Worm (Caenorhabditis elegans) whole organism, young adult: ENCODE results near the gene fbxb-75.

ENCODE experiments used
- B0336.3 ChIP-seq: fragments of 200-800 bp; sonication (Bioruptor generic); IDR thresholded peaks from 2 replicates; pipeline ENCODE4 v1.3.6; 2022; ENCODE audit warnings: missing genetic modification characterization, missing compliant biosample characterization
- F22D6.2 ChIP-seq: sonication (generic microtip); optimal IDR thresholded peaks from 2 replicates; lab custom pipeline; 2016; ENCODE audit warnings: mild to moderate bottlenecking, missing genetic modification characterization, missing compliant biosample characterization
- F23B12.7 ChIP-seq: sonication (generic microtip); optimal IDR thresholded peaks from 2 replicates; lab custom pipeline; 2017; ENCODE audit warnings: missing genetic modification characterization, mild to moderate bottlenecking, missing compliant biosample characterization, antibody characterized with exemption, moderate library complexity; ENCODE audit not compliant: insufficient read depth
- F39B2.1 ChIP-seq: fragments of 200-800 bp; sonication (Bioruptor generic); IDR thresholded peaks from 2 replicates; pipeline ENCODE4 v1.3.6; 2022; ENCODE audit warnings: missing genetic modification reagents, missing genetic modification characterization, missing compliant biosample characterization
- F49E8.2 ChIP-seq: sonication (generic microtip); optimal IDR thresholded peaks from 3 replicates; lab custom pipeline; 2017; ENCODE audit warnings: missing genetic modification characterization, mild to moderate bottlenecking, missing compliant biosample characterization, antibody characterized with exemption, moderate library complexity; ENCODE audit not compliant: insufficient read depth
- F57C9.4 ChIP-seq: sonication (generic microtip); optimal IDR thresholded peaks from 2 replicates; lab custom pipeline; 2017; ENCODE audit warnings: mild to moderate bottlenecking, missing genetic modification characterization, missing compliant biosample characterization
- T26A5.8 ChIP-seq: sonication (generic microtip); optimal IDR thresholded peaks from 2 replicates; lab custom pipeline; 2016; ENCODE audit warnings: missing genetic modification characterization, missing compliant biosample characterization
- Y53F4B.3 ChIP-seq: fragments of 200-800 bp; sonication (Bioruptor generic); IDR thresholded peaks from 2 replicates; pipeline ENCODE4 v1.3.6; 2022; ENCODE audit warnings: missing genetic modification reagents, missing genetic modification characterization, missing compliant biosample characterization
- Y56A3A.18 ChIP-seq: fragments of 200-800 bp; sonication (Bioruptor generic); IDR thresholded peaks from 2 replicates; pipeline ENCODE4 v1.3.6; 2022; ENCODE audit warnings: missing genetic modification reagents, missing genetic modification characterization, missing compliant biosample characterization
- Y67H2A.10 ChIP-seq: fragments of 200-800 bp; sonication (Bioruptor generic); conservative IDR thresholded peaks from 2 replicates; pipeline ENCODE4 v1.3.6; 2022; ENCODE audit warnings: missing genetic modification reagents, missing genetic modification characterization, missing compliant biosample characterization
- ZK185.1 ChIP-seq: sonication (generic microtip); optimal IDR thresholded peaks from 2 replicates; lab custom pipeline; 2016; ENCODE audit warnings: mild to moderate bottlenecking, missing genetic modification characterization, missing compliant biosample characterization; ENCODE audit not compliant: poor library complexity, severe bottlenecking
- ama-1 ChIP-seq, 3 experiments: fragments of 150-350 bp in 1 of 3; sonication (generic microtip) in 2 of 3; optimal IDR thresholded peaks; 2 replicates each; lab custom pipeline; 2014 to 2018; ENCODE audit warnings: missing biosample characterization in 2 of 3, missing genetic modification characterization in 2 of 3, missing genetic modification reagents in 2 of 3
- aptf-2 ChIP-seq: fragments of 200-800 bp; sonication (Bioruptor generic); conservative IDR thresholded peaks from 2 replicates; pipeline ENCODE4 v1.3.6; 2022; ENCODE audit warnings: missing genetic modification reagents, missing genetic modification characterization, missing compliant biosample characterization
- atf-7 ChIP-seq: sonication (generic microtip); optimal IDR thresholded peaks from 2 replicates; lab custom pipeline; 2017; ENCODE audit warnings: mild to moderate bottlenecking, missing genetic modification characterization, missing compliant biosample characterization
- attf-5 ChIP-seq: fragments of 200-800 bp; sonication (Bioruptor generic); optimal IDR thresholded peaks from 2 replicates; lab custom pipeline; 2018; ENCODE audit warnings: mild to moderate bottlenecking, missing genetic modification characterization, missing compliant biosample characterization
- bed-1 ChIP-seq: fragments of 200-800 bp; sonication (Bioruptor generic); IDR thresholded peaks from 2 replicates; pipeline ENCODE4 v1.3.6; 2022; ENCODE audit warnings: missing genetic modification reagents, missing genetic modification characterization, missing compliant biosample characterization
- ceh-27 ChIP-seq: fragments of 200-800 bp; sonication (Bioruptor generic); optimal IDR thresholded peaks from 2 replicates; lab custom pipeline; 2018; ENCODE audit warnings: mild to moderate bottlenecking, missing genetic modification characterization, moderate library complexity, missing compliant biosample characterization
- ceh-40 ChIP-seq: fragments of 200-800 bp; sonication (Bioruptor generic); IDR thresholded peaks from 2 replicates; pipeline ENCODE4 v1.3.6; 2022; ENCODE audit warnings: missing genetic modification characterization, missing compliant biosample characterization
- ceh-79 ChIP-seq: sonication (generic microtip); optimal IDR thresholded peaks from 2 replicates; lab custom pipeline; 2017; ENCODE audit warnings: mild to moderate bottlenecking, missing genetic modification characterization, missing compliant biosample characterization
- ceh-91 ChIP-seq: fragments of 200-800 bp; sonication (Bioruptor generic); IDR thresholded peaks from 2 replicates; pipeline ENCODE4 v1.3.6; 2022; ENCODE audit warnings: missing genetic modification reagents, missing genetic modification characterization, missing compliant biosample characterization
- chd-7 ChIP-seq: sonication (generic microtip); optimal IDR thresholded peaks from 2 replicates; lab custom pipeline; 2016; ENCODE audit warnings: mild to moderate bottlenecking, missing genetic modification characterization, moderate library complexity, missing compliant biosample characterization
- die-1 ChIP-seq: sonication (generic microtip); optimal IDR thresholded peaks from 2 replicates; lab custom pipeline; 2016; ENCODE audit warnings: missing genotype, mild to moderate bottlenecking, missing genetic modification characterization, missing compliant biosample characterization
- dox-1 ChIP-seq: fragments of 200-800 bp; sonication (Bioruptor generic); IDR thresholded peaks from 2 replicates; pipeline ENCODE4 v1.3.6; 2022; ENCODE audit warnings: missing genetic modification reagents, missing genetic modification characterization, missing compliant biosample characterization
- egl-18 ChIP-seq: fragments of 200-800 bp; sonication (Bioruptor generic); IDR thresholded peaks from 2 replicates; pipeline ENCODE4 v1.3.6; 2022; ENCODE audit warnings: missing genetic modification reagents, missing genetic modification characterization, missing compliant biosample characterization
- ekl-4 ChIP-seq: fragments of 200-800 bp; sonication (Bioruptor generic); IDR thresholded peaks from 2 replicates; pipeline ENCODE4 v1.3.6; 2022; ENCODE audit warnings: missing genetic modification reagents, missing genetic modification characterization, missing compliant biosample characterization
- fkh-3 ChIP-seq: sonication (generic microtip); optimal IDR thresholded peaks from 2 replicates; lab custom pipeline; 2016; ENCODE audit warnings: mild to moderate bottlenecking, missing genetic modification characterization, missing compliant biosample characterization
- hlh-12 ChIP-seq: sonication (generic microtip); optimal IDR thresholded peaks from 2 replicates; lab custom pipeline; 2016; ENCODE audit warnings: missing genetic modification characterization, missing compliant biosample characterization
- let-526 ChIP-seq: fragments of 200-800 bp; sonication (Bioruptor generic); IDR thresholded peaks from 2 replicates; pipeline ENCODE4 v1.3.6; 2022; ENCODE audit warnings: missing genetic modification reagents, missing genetic modification characterization, missing compliant biosample characterization
- lin-26 ChIP-seq: fragments of 200-800 bp; sonication (Bioruptor generic); IDR thresholded peaks from 2 replicates; pipeline ENCODE4 v1.3.6; 2022; ENCODE audit warnings: missing genetic modification reagents, missing genetic modification characterization, missing compliant biosample characterization
- lin-35 ChIP-seq, 3 experiments: fragments of 150-350 bp in 2 of 3; sonication (generic microtip) in 1 of 3; optimal IDR thresholded peaks; 2 replicates each; lab custom pipeline; 2014 to 2018; ENCODE audit warnings: missing biosample characterization in 3 of 3, missing genetic modification characterization in 3 of 3, missing genetic modification reagents in 3 of 3
- lin-54 ChIP-seq: fragments of 200-800 bp; sonication (Bioruptor generic); optimal IDR thresholded peaks from 2 replicates; lab custom pipeline; 2018; ENCODE audit warnings: mild to moderate bottlenecking, missing genetic modification characterization, missing compliant biosample characterization
- lsl-1 ChIP-seq: fragments of 200-800 bp; sonication (Bioruptor generic); optimal IDR thresholded peaks from 2 replicates; lab custom pipeline; 2018; ENCODE audit warnings: mild to moderate bottlenecking, missing genetic modification characterization, moderate library complexity, missing compliant biosample characterization
- lsy-27 ChIP-seq: sonication (generic microtip); optimal IDR thresholded peaks from 2 replicates; lab custom pipeline; 2017; ENCODE audit warnings: missing genetic modification characterization, mild to moderate bottlenecking, missing compliant biosample characterization, antibody characterized with exemption, missing genotype, borderline replicate concordance; ENCODE audit not compliant: insufficient read depth
- madf-3 ChIP-seq: fragments of 200-800 bp; sonication (Bioruptor generic); IDR thresholded peaks from 2 replicates; pipeline ENCODE4 v1.3.6; 2022; ENCODE audit warnings: missing genetic modification reagents, missing genetic modification characterization, missing compliant biosample characterization
- mcd-1 ChIP-seq: fragments of 200-800 bp; sonication (Bioruptor generic); IDR thresholded peaks from 2 replicates; pipeline ENCODE4 v1.3.6; 2022; ENCODE audit warnings: missing genetic modification reagents, missing genetic modification characterization, missing compliant biosample characterization
- mes-4 ChIP-seq: sonication (generic microtip); optimal IDR thresholded peaks from 2 replicates; lab custom pipeline; 2016; ENCODE audit warnings: missing genotype, missing genetic modification characterization, missing compliant biosample characterization
- rcor-1 ChIP-seq: fragments of 200-800 bp; sonication (Bioruptor generic); IDR thresholded peaks from 2 replicates; pipeline ENCODE4 v1.3.6; 2022; ENCODE audit warnings: missing genetic modification reagents, missing genetic modification characterization, missing compliant biosample characterization
- sea-2 ChIP-seq: fragments of 200-800 bp; sonication (Bioruptor generic); IDR thresholded peaks from 2 replicates; pipeline ENCODE4 v1.3.6; 2022; ENCODE audit warnings: missing genetic modification characterization, missing compliant biosample characterization
- snpc-1.3 ChIP-seq: sonication (generic microtip); optimal IDR thresholded peaks from 2 replicates; lab custom pipeline; 2017; ENCODE audit warnings: missing genetic modification characterization, mild to moderate bottlenecking, missing compliant biosample characterization, antibody characterized with exemption, moderate library complexity, missing genotype, missing genetic modification reagents; ENCODE audit not compliant: insufficient read depth
- snpc-4 ChIP-seq, 5 experiments: fragments of 150-350 bp in 1 of 5; sonication (generic microtip) in 4 of 5; optimal IDR thresholded peaks; 2 replicates each; lab custom pipeline; 2014 to 2018; ENCODE audit warnings: missing genetic modification characterization in 5 of 5, missing biosample characterization in 3 of 5, antibody characterized with exemption in 2 of 5, mild to moderate bottlenecking in 2 of 5, missing compliant biosample characterization in 2 of 5, missing genotype in 2 of 5, moderate library complexity in 2 of 5, missing genetic modification reagents in 1 of 5
- xnd-1 ChIP-seq: sonication (generic microtip); optimal IDR thresholded peaks from 2 replicates; lab custom pipeline; 2016; ENCODE audit warnings: missing genotype, missing genetic modification reagents, missing genetic modification characterization, missing compliant biosample characterization
- zfh-2 ChIP-seq: fragments of 200-800 bp; sonication (Bioruptor generic); conservative IDR thresholded peaks from 2 replicates; pipeline ENCODE4 v1.3.6; 2022; ENCODE audit warnings: missing genetic modification reagents, missing genetic modification characterization, missing compliant biosample characterization
- zim-3 ChIP-seq: sonication (generic microtip); optimal IDR thresholded peaks from 2 replicates; lab custom pipeline; 2017; ENCODE audit warnings: mild to moderate bottlenecking, missing genetic modification characterization, moderate library complexity, missing compliant biosample characterization
- ztf-26 ChIP-seq: sonication (generic microtip); optimal IDR thresholded peaks from 2 replicates; lab custom pipeline; 2017; ENCODE audit warnings: missing genetic modification characterization, missing compliant biosample characterization
- ztf-28 ChIP-seq: fragments of 200-800 bp; sonication (Bioruptor generic); IDR thresholded peaks from 2 replicates; pipeline ENCODE4 v1.3.6; 2022; ENCODE audit warnings: missing genetic modification reagents, missing genetic modification characterization, missing compliant biosample characterization

Gene fbxb-75

DNA sequence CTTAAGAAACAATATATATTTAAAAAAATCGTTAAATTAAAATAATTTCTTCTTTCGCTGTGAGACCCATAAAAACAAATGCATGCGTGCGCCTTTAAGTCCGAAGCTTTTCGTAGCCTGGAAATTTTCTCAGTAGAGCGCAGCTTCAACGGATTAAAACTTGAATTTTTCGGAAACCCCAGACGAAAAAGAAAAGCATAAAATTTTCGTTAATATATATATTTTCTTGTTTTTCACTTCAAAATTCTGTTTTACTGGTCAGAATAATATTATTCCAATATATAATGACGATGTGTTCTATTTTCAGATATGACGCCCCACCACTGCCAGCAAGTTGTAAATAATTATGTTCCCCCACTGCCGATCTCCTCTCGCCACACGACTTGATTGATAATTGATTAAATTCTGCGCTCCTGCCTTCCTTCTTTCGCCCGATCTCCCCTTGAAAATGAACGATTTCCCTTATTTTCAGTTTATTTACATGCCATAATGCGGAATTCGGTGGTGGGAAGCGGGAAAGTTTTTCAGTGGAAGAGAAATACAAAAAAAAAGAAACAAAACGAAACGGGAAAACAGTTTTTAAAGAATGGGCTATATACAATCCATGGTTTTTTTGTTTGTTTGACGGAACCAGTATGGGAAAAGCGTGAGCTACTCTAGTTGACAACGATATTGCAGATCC is 27.2 kb upstream of the fbxb-75 start (continued):
- TF ChIP-seq F23B12.7 (tag; lab: Kevin White, UChicago) (no peak), bed-1 (GFP tag; lab: Robert Waterston, UW) (0 out of 2 replicates have a peak, but pooled peaks have one; percentile 3), ceh-79 (peak; percentile 86), sea-2 (no peak), egl-18 (GFP tag; lab: Robert Waterston, UW) (no peak), fkh-3 (tag; lab: Kevin White, UChicago) (no peak), ztf-26 (tag; lab: Kevin White, UChicago) (peak; percentile 82), Y53F4B.3 (GFP tag; lab: Robert Waterston, UW) (no peak), lsy-27 (tag; lab: Kevin White, UChicago) (no peak), ceh-40 (GFP tag; lab: Robert Waterston, UW) (no peak), ama-1 (optimal IDR thresholded peaks at IDR 0.05; lab: Kevin White, UChicago) (peak; percentile 98), ama-1 (GFP tag; optimal IDR thresholded peaks at IDR 0.05; lab: Kevin White, UChicago) (peak in 1 of 2 experiments; percentile 13), mcd-1 (GFP tag; lab: Robert Waterston, UW) (peak; percentile 56), T26A5.8 (no peak), let-526 (GFP tag; lab: Robert Waterston, UW) (no peak), hlh-12 (no peak), madf-3 (GFP tag; lab: Robert Waterston, UW) (peak; percentile 63; the same call in 1 of the 2 replicates), zfh-2 (GFP tag; lab: Robert Waterston, UW) (no peak), F22D6.2 (tag; lab: Kevin White, UChicago) (peak; percentile 16), F49E8.2 (tag; lab: Kevin White, UChicago) (peak; percentile 67), Y56A3A.18 (no peak; the same call in 1 of the 2 replicates), rcor-1 (peak; percentile 12; the same call in 1 of the 2 replicates), ZK185.1 (tag; lab: Kevin White, UChicago) (peak; percentile 53), chd-7 (peak; percentile 69), lin-54 (GFP tag; lab: Kevin White, UChicago) (peak; percentile 54), atf-7 (tag; lab: Kevin White, UChicago) (peak; percentile 31), F39B2.1 (GFP tag; lab: Robert Waterston, UW) (no peak), F57C9.4 (tag; lab: Kevin White, UChicago) (peak; percentile 24), snpc-1.3 (tag; lab: Kevin White, UChicago) (no peak), dox-1 (GFP tag; lab: Robert Waterston, UW) (peak; percentile 60; the same call in 1 of the 2 replicates), ceh-91 (peak; percentile 57), lin-26 (GFP tag; lab: Robert Waterston, UW) (no peak; the same call in 1 of the 2 replicates), die-1 (tag; lab: Kevin White, UChicago) (peak; percentile 1), ztf-28 (GFP tag; lab: Robert Waterston, UW) (no peak), aptf-2 (GFP tag; lab: Robert Waterston, UW) (no peak), mes-4 (tag; lab: Kevin White, UChicago) (peak; percentile 8), attf-5 (GFP tag; lab: Kevin White, UChicago) (peak; percentile 67), lin-35 (GFP tag; optimal IDR thresholded peaks at IDR 0.05; lab: Kevin White, UChicago) (peak in 2 of 3 experiments; percentile 53 to 73), ceh-27 (GFP tag; lab: Kevin White, UChicago) (peak; percentile 38), Y67H2A.10 (GFP tag; lab: Robert Waterston, UW) (no peak), xnd-1 (tag; lab: Kevin White, UChicago) (peak; percentile 67), lsl-1 (GFP tag; lab: Kevin White, UChicago) (peak; percentile 92), zim-3 (tag; lab: Kevin White, UChicago) (no peak), snpc-4 (GFP tag; optimal IDR thresholded peaks at IDR 0.05; lab: Kevin White, UChicago) (peak; percentile 30), snpc-4 (tag; optimal IDR thresholded peaks at IDR 0.05; lab: Kevin White, UChicago) (peak in 3 of 4 experiments; percentile 12 to 64 (median 18)), B0336.3 (GFP tag; lab: Robert Waterston, UW) (peak; percentile 85), ekl-4 (GFP tag; lab: Robert Waterston, UW) (no peak)
